Fruit fly (Drosophila melanogaster) whole organism, adult: ENCODE results near the gene CG42637.
A peak's percentile ranks its signal among the peaks of the same experiment; 100 is the strongest.

Experiments used
- CG11617 ChIP-seq: fragments of 200-800 bp; sonication (Bioruptor generic); optimal IDR thresholded peaks from 2 replicates; lab custom pipeline; 2017; ENCODE audit warnings: mild to moderate bottlenecking, missing biosample characterization, missing genetic modification reagents, missing genetic modification characterization
- CG12768 ChIP-seq: fragments of 200-800 bp; sonication (Bioruptor generic); optimal IDR thresholded peaks from 2 replicates; lab custom pipeline; 2017; ENCODE audit warnings: missing biosample characterization, missing genetic modification characterization, mild to moderate bottlenecking, moderate library complexity, missing genetic modification reagents
- CG14711 ChIP-seq: fragments of 200-800 bp; sonication (Bioruptor generic); optimal IDR thresholded peaks from 2 replicates; lab custom pipeline; 2018; ENCODE audit warnings: missing biosample characterization, mild to moderate bottlenecking, missing genetic modification characterization, moderate library complexity
- CG1620 ChIP-seq: fragments of 200-800 bp; sonication (Bioruptor generic); optimal IDR thresholded peaks from 2 replicates; lab custom pipeline; 2016; ENCODE audit warnings: missing biosample characterization, missing genetic modification characterization
- CG33017 ChIP-seq: fragments of 200-800 bp; sonication (Bioruptor generic); optimal IDR thresholded peaks from 2 replicates; lab custom pipeline; 2018; ENCODE audit warnings: missing biosample characterization, mild to moderate bottlenecking, missing genetic modification characterization, moderate library complexity
- CG5204 ChIP-seq: fragments of 200-800 bp; sonication (Bioruptor generic); optimal IDR thresholded peaks from 2 replicates; lab custom pipeline; 2016; ENCODE audit warnings: missing biosample characterization, missing genetic modification characterization
- CG7045 ChIP-seq: fragments of 200-800 bp; sonication (Bioruptor generic); optimal IDR thresholded peaks from 2 replicates; lab custom pipeline; 2017; ENCODE audit warnings: missing biosample characterization, mild to moderate bottlenecking, missing genetic modification characterization
- CG7101 ChIP-seq: fragments of 200-800 bp; sonication (Bioruptor generic); optimal IDR thresholded peaks from 2 replicates; lab custom pipeline; 2018; ENCODE audit warnings: missing biosample characterization, mild to moderate bottlenecking, missing genetic modification characterization, moderate library complexity
- Clk ChIP-seq: fragments of 200-800 bp; sonication (Bioruptor generic); optimal IDR thresholded peaks from 2 replicates; lab custom pipeline; 2017; ENCODE audit warnings: missing biosample characterization, missing genetic modification characterization
- Crg-1 ChIP-seq: fragments of 200-800 bp; sonication (Bioruptor generic); optimal IDR thresholded peaks from 2 replicates; lab custom pipeline; 2016; ENCODE audit warnings: missing biosample characterization, missing genetic modification characterization
- Hr96 ChIP-seq: fragments of 200-800 bp; sonication (Bioruptor generic); optimal IDR thresholded peaks from 2 replicates; lab custom pipeline; 2016; ENCODE audit warnings: missing biosample characterization, missing genetic modification characterization
- Mnt ChIP-seq: fragments of 200-800 bp; sonication (Bioruptor generic); optimal IDR thresholded peaks from 2 replicates; lab custom pipeline; 2016; ENCODE audit warnings: missing biosample characterization, mild to moderate bottlenecking, missing genetic modification characterization
- bab1 ChIP-seq: fragments of 200-800 bp; sonication (Bioruptor generic); optimal IDR thresholded peaks from 3 replicates; lab custom pipeline; 2019; ENCODE audit warnings: missing biosample characterization, mild to moderate bottlenecking, missing genetic modification characterization, moderate library complexity
- cic ChIP-seq: fragments of 200-800 bp; sonication (Bioruptor generic); optimal IDR thresholded peaks from 2 replicates; lab custom pipeline; 2017; ENCODE audit warnings: missing biosample characterization, mild to moderate bottlenecking, missing genetic modification characterization, moderate library complexity
- cnc ChIP-seq, 2 experiments: fragments of >200 bp; optimal IDR thresholded peaks; 2 replicates each; lab custom pipeline; 2017
- kay ChIP-seq: fragments of 200-800 bp; sonication (Bioruptor generic); peaks from one replicate; lab custom pipeline; 2016; ENCODE audit warnings: missing biosample characterization, missing genetic modification characterization, borderline replicate concordance
- ovo ChIP-seq: fragments of 200-800 bp; sonication (Bioruptor generic); optimal IDR thresholded peaks from 2 replicates; lab custom pipeline; 2016; ENCODE audit warnings: missing biosample characterization, missing genetic modification characterization
- pad ChIP-seq: fragments of 200-800 bp; sonication (Bioruptor generic); optimal IDR thresholded peaks from 3 replicates; lab custom pipeline; 2017; ENCODE audit warnings: missing biosample characterization, missing genetic modification characterization, mild to moderate bottlenecking, moderate library complexity, missing genetic modification reagents
- tj ChIP-seq: fragments of 200-800 bp; sonication (Bioruptor generic); optimal IDR thresholded peaks from 3 replicates; lab custom pipeline; 2017; ENCODE audit warnings: missing biosample characterization, mild to moderate bottlenecking, missing genetic modification characterization, moderate library complexity
- toe ChIP-seq: fragments of 200-800 bp; sonication (Bioruptor generic); optimal IDR thresholded peaks from 2 replicates; lab custom pipeline; 2016; ENCODE audit warnings: missing biosample characterization, missing genetic modification characterization

CG42637 gene

DNA sequence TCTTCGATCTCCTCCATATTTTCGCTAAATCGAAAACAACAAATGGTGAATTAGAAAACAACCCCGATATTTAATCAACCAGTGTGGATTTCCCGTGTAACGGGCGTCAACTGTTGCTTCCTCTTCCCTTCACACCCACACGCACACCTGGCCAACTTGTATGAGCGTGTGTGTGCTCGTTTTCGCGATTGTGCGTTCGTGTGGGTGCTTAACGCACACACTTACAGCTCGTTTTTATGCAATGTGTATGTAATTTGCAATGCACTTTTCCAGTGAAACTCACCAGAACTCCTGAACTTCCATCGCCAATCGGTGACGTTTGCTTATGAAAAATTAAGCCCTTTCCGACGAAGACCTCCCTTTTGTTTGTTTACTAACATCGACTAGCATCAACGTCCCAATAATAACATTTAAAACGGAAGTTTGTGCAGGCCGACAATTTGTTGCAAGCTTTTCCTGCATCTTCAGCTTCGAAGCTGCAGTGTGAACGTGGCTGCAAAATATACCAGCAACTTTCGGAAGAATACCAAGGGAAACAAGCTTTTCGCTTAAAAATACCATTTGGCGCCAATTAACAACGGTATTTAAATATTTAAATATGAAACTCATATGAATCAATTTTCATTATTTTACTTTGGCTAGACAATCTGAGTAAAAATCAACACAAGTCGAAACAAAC lies 22.2 kb upstream of the CG42637 start, which contains the start of gene cyc:
cyc (minus strand) TSS at position 467 of the 679 bp plus-strand sequence.
- TF ChIP-seq ovo (GFP tag; lab: Kevin White, UChicago) (peak; percentile 71), tj (peak; percentile 55), Mnt (GFP tag; lab: Kevin White, UChicago) (peak; percentile 60), toe (no peak), CG7045 (GFP tag; lab: Kevin White, UChicago) (peak; percentile 10), CG1620 (GFP tag; lab: Kevin White, UChicago) (no peak), Crg-1 (GFP tag; lab: Kevin White, UChicago) (no peak), CG11617 (peak; percentile 54), CG5204 (GFP tag; lab: Kevin White, UChicago) (no peak), bab1 (GFP tag; lab: Kevin White, UChicago) (peak; percentile 53), CG7101 (tag; lab: Kevin White, UChicago) (peak; percentile 44), CG12768 (GFP tag; lab: Kevin White, UChicago) (peak; percentile 74), Clk (no peak), kay (GFP tag; lab: Kevin White, UChicago) (no peak), CG14711 (tag; lab: Kevin White, UChicago) (no peak), pad (GFP tag; lab: Kevin White, UChicago) (peak; percentile 27), Hr96 (GFP tag; lab: Kevin White, UChicago) (no peak), cic (GFP tag; lab: Kevin White, UChicago) (peak; percentile 75), CG33017 (tag; lab: Kevin White, UChicago) (peak; percentile 57), cnc (optimal IDR thresholded peaks at IDR 0.05; lab: Kevin White, UChicago) (no peak)

DNA sequence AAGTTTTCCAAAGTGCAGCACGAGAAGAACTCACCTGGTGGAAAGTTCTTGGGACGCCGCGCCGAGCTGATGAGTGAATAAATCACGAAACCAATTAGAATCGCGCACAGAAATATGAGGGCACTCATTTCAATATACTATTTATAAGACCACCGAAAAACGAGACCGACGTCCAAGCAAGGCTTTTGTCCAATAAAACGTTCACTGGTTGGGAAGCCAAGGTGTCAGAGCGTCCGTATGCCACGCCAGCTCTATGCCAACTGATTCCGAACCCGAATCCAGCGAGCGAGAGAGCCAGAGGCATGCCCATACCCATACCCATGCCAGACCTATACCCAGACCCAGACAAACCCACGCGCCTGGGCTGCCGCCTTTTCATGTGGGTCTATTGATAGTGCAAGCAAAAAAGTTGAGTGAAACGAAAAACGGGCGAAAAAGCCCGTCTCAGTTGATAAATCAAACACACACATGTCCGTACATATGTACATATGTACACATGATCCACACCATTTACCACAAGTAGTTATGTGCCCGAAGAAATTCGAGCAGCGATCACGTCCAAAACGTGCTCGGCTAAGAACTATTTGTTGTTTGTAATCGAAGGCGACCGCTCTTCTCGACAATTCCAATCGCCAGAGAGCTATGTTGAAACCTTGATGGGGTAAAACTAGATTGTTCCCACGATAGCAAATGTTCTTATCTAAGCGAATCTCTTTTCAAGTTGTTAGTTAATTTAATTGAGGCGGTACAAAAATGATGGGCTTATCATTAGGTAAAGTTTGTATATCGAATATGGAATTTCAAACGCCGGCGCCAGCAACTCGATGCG lies 19.9 kb upstream of the CG42637 start, which contains the start of gene Cyp305a1:
Cyp305a1 (minus strand) TSS at position 265 of the 829 bp plus-strand sequence.
- TF ChIP-seq bab1 (GFP tag; lab: Kevin White, UChicago) (peak; percentile 37), CG12768 (GFP tag; lab: Kevin White, UChicago) (peak; percentile 3), ovo (GFP tag; lab: Kevin White, UChicago) (no peak), tj (peak; percentile 48), Crg-1 (GFP tag; lab: Kevin White, UChicago) (no peak), pad (GFP tag; lab: Kevin White, UChicago) (no peak), Mnt (GFP tag; lab: Kevin White, UChicago) (peak; percentile 6)

DNA sequence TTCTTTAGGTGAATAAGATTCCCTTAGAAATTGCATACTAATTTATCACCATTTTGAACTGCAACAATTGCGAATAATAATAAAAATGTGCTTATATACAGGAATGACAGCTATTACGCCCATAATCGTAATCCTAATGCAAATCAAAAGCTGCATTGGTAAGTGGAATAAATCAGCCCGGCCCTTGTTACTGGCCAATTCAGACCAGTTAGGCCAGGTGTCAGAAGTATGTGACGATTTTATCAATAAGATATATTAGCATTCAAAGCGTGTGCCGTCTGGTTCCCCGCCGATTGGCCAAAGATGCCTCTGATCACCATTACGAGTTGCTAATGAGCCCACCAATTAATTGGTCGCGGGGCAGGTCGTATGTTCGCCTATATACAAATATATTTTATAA lies 19.1 kb upstream of the CG42637 start:
- TF ChIP-seq CG12768 (GFP tag; lab: Kevin White, UChicago) (no peak), Clk (no peak), CG7101 (tag; lab: Kevin White, UChicago) (no peak), Crg-1 (GFP tag; lab: Kevin White, UChicago) (no peak), cic (GFP tag; lab: Kevin White, UChicago) (no peak), CG33017 (tag; lab: Kevin White, UChicago) (no peak), kay (GFP tag; lab: Kevin White, UChicago) (no peak), CG5204 (GFP tag; lab: Kevin White, UChicago) (no peak), bab1 (GFP tag; lab: Kevin White, UChicago) (no peak), pad (GFP tag; lab: Kevin White, UChicago) (no peak), cnc (optimal IDR thresholded peaks at IDR 0.05; lab: Kevin White, UChicago) (no peak), Mnt (GFP tag; lab: Kevin White, UChicago) (no peak), CG11617 (no peak), tj (no peak), CG14711 (tag; lab: Kevin White, UChicago) (no peak), Hr96 (GFP tag; lab: Kevin White, UChicago) (no peak), CG7045 (GFP tag; lab: Kevin White, UChicago) (no peak), ovo (GFP tag; lab: Kevin White, UChicago) (no peak)

DNA sequence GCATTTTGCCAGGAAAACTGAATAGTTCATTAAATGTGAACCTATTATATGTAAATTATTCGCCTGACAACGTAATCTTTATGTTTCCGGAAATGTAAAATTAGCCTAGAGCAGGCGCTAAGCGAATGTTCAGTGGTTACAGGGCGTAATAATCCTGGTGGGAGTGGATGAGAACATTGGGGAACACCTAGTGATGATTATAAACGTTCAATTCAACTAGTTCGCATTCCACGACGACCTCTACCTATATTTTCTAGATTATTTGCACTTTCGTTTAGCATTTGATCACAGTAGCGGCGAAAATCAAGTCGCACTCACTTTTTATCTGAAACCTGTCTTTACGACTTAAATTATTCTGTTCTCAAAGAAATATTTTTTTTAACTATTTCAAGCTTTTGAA lies 14.2 kb upstream of the CG42637 start:
- TF ChIP-seq Clk (no peak), Mnt (GFP tag; lab: Kevin White, UChicago) (no peak), bab1 (GFP tag; lab: Kevin White, UChicago) (no peak), CG7045 (GFP tag; lab: Kevin White, UChicago) (no peak), Hr96 (GFP tag; lab: Kevin White, UChicago) (no peak), cnc (optimal IDR thresholded peaks at IDR 0.05; lab: Kevin White, UChicago) (no peak), Crg-1 (GFP tag; lab: Kevin White, UChicago) (no peak), CG5204 (GFP tag; lab: Kevin White, UChicago) (no peak), CG7101 (tag; lab: Kevin White, UChicago) (no peak), tj (no peak), CG14711 (tag; lab: Kevin White, UChicago) (no peak), kay (GFP tag; lab: Kevin White, UChicago) (no peak), CG33017 (tag; lab: Kevin White, UChicago) (no peak)

DNA sequence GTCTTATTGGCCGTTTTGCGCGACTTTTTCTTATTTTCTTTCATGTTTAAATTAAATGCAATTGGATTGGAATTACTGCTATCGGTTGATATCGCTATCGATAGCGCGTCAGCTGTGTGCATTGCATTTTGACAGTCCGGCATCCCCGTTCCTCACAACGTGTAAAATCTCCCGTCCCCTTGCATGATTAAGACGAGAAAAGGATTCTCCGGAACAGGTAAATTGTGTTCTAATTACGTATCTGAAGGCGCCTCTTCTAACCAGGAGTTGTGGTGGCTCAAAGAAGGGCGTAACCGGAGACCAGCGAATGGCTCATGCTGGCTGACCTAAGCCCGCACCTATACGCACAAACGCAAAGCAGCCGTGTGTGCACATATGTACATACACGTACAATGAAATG lies 13.7 kb upstream of the CG42637 start, which contains the start of the genes CG14104 and Kap-alpha1:
CG14104 (minus strand) TSS at position 97 of the 400 bp plus-strand sequence.
Kap-alpha1 (plus strand) TSS at position 130 of the 400 bp plus-strand sequence.
- peak; percentile 76 for TF ChIP-seq Mnt (GFP tag; lab: Kevin White, UChicago)
- peak; percentile 9 for TF ChIP-seq bab1 (GFP tag; lab: Kevin White, UChicago)
- TF ChIP-seq Crg-1 (GFP tag; lab: Kevin White, UChicago): peak; percentile 26
- TF ChIP-seq pad (GFP tag; lab: Kevin White, UChicago): no peak
- TF ChIP-seq CG12768 (GFP tag; lab: Kevin White, UChicago): no peak
- TF ChIP-seq CG7101 (tag; lab: Kevin White, UChicago): no peak
- TF ChIP-seq cic (GFP tag; lab: Kevin White, UChicago): peak; percentile 8
- TF ChIP-seq cnc (optimal IDR thresholded peaks at IDR 0.05; lab: Kevin White, UChicago): no peak
- TF ChIP-seq CG11617: peak; percentile 7
- TF ChIP-seq CG14711 (tag; lab: Kevin White, UChicago): no peak
- peak; percentile 42 for TF ChIP-seq tj
